Fruit fly (Drosophila melanogaster): Measurements from ENCODE around the gene CG42458.

Gene CG42458

dm6 chr3L:7437366-7437765, 13.7 kb downstream of the CG42458 start, which contains the start of gene CG14835:
Gene CG14835 (minus strand): TSS chr3L:7437466.
- no peak for TF ChIP-seq CG15710 (tag; optimal IDR thresholded peaks at IDR 0.05)
- TF ChIP-seq fd96Ca (GFP tag; IDR thresholded peaks at IDR 0.05), result no peak

DNA sequence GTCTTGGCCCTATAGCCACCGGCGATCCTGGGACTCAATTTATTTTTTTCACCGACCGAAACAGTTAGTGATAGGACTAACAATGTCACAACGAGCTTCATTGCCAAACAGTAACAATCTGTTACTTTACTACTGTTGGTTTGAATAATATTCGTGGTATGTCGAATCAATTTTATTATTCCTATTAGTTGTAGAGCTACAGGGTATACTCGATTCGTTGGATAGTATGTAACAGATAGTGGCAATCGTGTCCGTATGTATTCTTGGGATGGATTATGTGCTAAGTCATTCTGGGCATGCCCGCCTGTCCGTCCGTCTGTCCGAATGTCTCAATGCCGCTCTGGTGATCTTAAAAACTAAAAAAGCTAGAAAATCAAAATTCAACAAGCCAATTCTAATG, 15.7 kb downstream of the CG42458 start, which contains the start of gene sphinx1:
sphinx1 (minus strand) TSS at position 101 of the 400 bp plus-strand sequence.
- TF ChIP-seq CG17806 (tag; optimal IDR thresholded peaks at IDR 0.05) (no peak), CG13204 (GFP tag; optimal IDR thresholded peaks at IDR 0.05) (no peak), Snoo (tag; optimal IDR thresholded peaks at IDR 0.05) (no peak), gl (tag; optimal IDR thresholded peaks at IDR 0.05) (no peak), Pif1A (GFP tag; optimal IDR thresholded peaks at IDR 0.05) (no peak), CG8301 (tag; optimal IDR thresholded peaks at IDR 0.05) (no peak), rn (GFP tag; IDR thresholded peaks at IDR 0.05) (no peak), CG12605 (GFP tag; IDR thresholded peaks at IDR 0.05) (no peak), CG34367 (tag; optimal IDR thresholded peaks at IDR 0.05) (no peak), fd96Ca (GFP tag; IDR thresholded peaks at IDR 0.05) (no peak), CG14655 (GFP tag; optimal IDR thresholded peaks at IDR 0.05) (no peak), CG32121 (GFP tag; IDR thresholded peaks at IDR 0.05) (no peak), D1 (tag; optimal IDR thresholded peaks at IDR 0.05) (no peak), EcR (GFP tag; optimal IDR thresholded peaks at IDR 0.05) (no peak), CG9948 (tag; optimal IDR thresholded peaks at IDR 0.05) (no peak), CG8159 (tag; optimal IDR thresholded peaks at IDR 0.05) (no peak), CG10348 (GFP tag; IDR thresholded peaks at IDR 0.05) (no peak)

DNA sequence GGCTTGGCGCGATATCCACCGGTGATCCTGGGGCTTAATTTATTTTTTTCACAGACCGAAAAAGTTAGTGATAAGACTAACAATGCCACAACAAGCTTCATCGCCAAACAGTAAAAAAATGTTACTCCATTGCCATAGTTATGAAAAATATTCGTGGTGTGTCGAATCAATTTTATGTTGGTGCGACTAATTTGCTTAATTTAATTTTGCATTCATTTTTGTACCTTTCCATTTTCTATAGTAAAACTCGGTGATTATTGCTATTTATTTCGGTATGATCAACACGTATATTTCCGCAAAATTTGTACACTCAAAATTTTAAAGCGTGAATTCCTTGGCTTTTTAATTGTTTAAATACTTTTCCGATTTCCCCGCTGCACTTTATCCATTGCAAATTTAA, 17.0 kb downstream of the CG42458 start, which contains the start of gene sphinx2:
sphinx2 (minus strand) TSS at position 101 of the 400 bp plus-strand sequence.
- no peak for TF ChIP-seq CG13204 (GFP tag; optimal IDR thresholded peaks at IDR 0.05)
- no peak for TF ChIP-seq CG17806 (tag; optimal IDR thresholded peaks at IDR 0.05)
- TF ChIP-seq Pif1B (GFP tag; optimal IDR thresholded peaks at IDR 0.05), result no peak
- TF ChIP-seq CG12605 (GFP tag; IDR thresholded peaks at IDR 0.05), result no peak
- no peak for TF ChIP-seq Pif1A (GFP tag; optimal IDR thresholded peaks at IDR 0.05)
- no peak for TF ChIP-seq fd96Ca (GFP tag; IDR thresholded peaks at IDR 0.05)
- no peak for TF ChIP-seq CG10348 (GFP tag; IDR thresholded peaks at IDR 0.05)
- TF ChIP-seq Ets98B (GFP tag; IDR thresholded peaks at IDR 0.05), result no peak
- TF ChIP-seq CG32121 (GFP tag; IDR thresholded peaks at IDR 0.05), result no peak
- no peak for TF ChIP-seq CG9948 (tag; optimal IDR thresholded peaks at IDR 0.05)
- no peak for TF ChIP-seq EcR (GFP tag; optimal IDR thresholded peaks at IDR 0.05)
- no peak for TF ChIP-seq CG15710 (tag; optimal IDR thresholded peaks at IDR 0.05)
- no peak for TF ChIP-seq CG8301 (tag; optimal IDR thresholded peaks at IDR 0.05)
- no peak for TF ChIP-seq D1 (tag; optimal IDR thresholded peaks at IDR 0.05)
- TF ChIP-seq rn (GFP tag; IDR thresholded peaks at IDR 0.05), result no peak
- TF ChIP-seq CG4496 (GFP tag; IDR thresholded peaks at IDR 0.05), result no peak
- no peak for TF ChIP-seq CG8159 (tag; optimal IDR thresholded peaks at IDR 0.05)

DNA sequence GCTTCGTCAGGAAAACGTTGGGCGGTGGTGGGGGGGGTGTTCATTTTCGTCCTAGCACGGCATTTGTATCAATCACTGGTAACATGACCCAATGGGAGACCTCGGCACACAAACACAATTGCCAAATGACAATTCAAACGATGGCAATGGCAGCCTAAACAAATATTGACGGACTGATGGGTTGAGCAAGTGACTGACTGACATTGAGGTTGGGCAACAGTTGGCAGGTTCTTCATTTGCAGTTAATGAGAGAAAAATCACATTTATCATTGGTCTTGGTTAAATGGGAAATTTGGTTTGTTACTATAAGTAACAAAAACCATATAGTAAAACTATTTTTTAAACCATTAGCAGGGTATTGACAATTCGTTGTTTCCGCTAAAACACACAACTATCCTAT, 25.5 kb downstream of the CG42458 start:
- no peak for TF ChIP-seq CG15710 (tag; optimal IDR thresholded peaks at IDR 0.05)
- TF ChIP-seq Pif1A (GFP tag; optimal IDR thresholded peaks at IDR 0.05), result no peak
- TF ChIP-seq CG32121 (GFP tag; IDR thresholded peaks at IDR 0.05), result no peak
- TF ChIP-seq CG4496 (GFP tag; IDR thresholded peaks at IDR 0.05), result no peak
- TF ChIP-seq rn (GFP tag; IDR thresholded peaks at IDR 0.05), result no peak
- TF ChIP-seq fd96Ca (GFP tag; IDR thresholded peaks at IDR 0.05), result no peak
- no peak for TF ChIP-seq CG34367 (tag; optimal IDR thresholded peaks at IDR 0.05)
- no peak for TF ChIP-seq Snoo (tag; optimal IDR thresholded peaks at IDR 0.05)
- TF ChIP-seq CG14655 (GFP tag; optimal IDR thresholded peaks at IDR 0.05), result no peak
- TF ChIP-seq Pif1B (GFP tag; optimal IDR thresholded peaks at IDR 0.05), result no peak
- no peak for TF ChIP-seq Ets98B (GFP tag; IDR thresholded peaks at IDR 0.05)
- no peak for TF ChIP-seq CG10348 (GFP tag; IDR thresholded peaks at IDR 0.05)
- TF ChIP-seq gl (tag; optimal IDR thresholded peaks at IDR 0.05), result no peak
- TF ChIP-seq EcR (GFP tag; optimal IDR thresholded peaks at IDR 0.05), result no peak

dm6 chr3L:7450553-7450952, 26.9 kb downstream of the CG42458 start, which contains the start of gene CG33278:
Gene CG33278 (plus strand): TSS chr3L:7450853.
- TF ChIP-seq CG12605 (GFP tag; IDR thresholded peaks at IDR 0.05), result no peak
- TF ChIP-seq gl (tag; optimal IDR thresholded peaks at IDR 0.05), result no peak
- no peak for TF ChIP-seq CG8301 (tag; optimal IDR thresholded peaks at IDR 0.05)
- TF ChIP-seq CG17806 (tag; optimal IDR thresholded peaks at IDR 0.05), result no peak
- no peak for TF ChIP-seq CG32121 (GFP tag; IDR thresholded peaks at IDR 0.05)
- no peak for TF ChIP-seq fd96Ca (GFP tag; IDR thresholded peaks at IDR 0.05)
- TF ChIP-seq CG8159 (tag; optimal IDR thresholded peaks at IDR 0.05), result no peak
- TF ChIP-seq Snoo (tag; optimal IDR thresholded peaks at IDR 0.05), result no peak

DNA sequence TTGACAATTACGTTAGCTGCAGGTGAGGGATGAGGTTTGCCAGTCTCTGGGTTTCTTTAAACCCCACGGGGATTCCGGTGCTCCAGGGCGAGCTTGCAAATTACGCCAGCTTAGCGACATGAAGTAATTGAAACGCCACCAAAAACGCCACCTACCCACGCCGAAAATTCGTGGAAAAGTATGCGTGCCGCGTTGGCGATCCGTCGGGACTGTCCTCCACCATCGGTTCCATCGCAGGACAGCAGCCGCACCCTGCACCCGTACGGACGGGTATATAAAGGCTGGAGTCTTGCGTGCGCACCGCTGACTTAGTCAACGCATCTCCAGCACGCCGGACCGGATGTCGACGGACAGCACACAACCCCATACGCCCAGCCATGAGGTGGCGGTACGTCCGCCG, 32.2 kb downstream of the CG42458 start, which contains the start of gene ppk26:
ppk26 (plus strand) TSS at position 301 of the 400 bp plus-strand sequence.
- TF ChIP-seq rn (GFP tag; IDR thresholded peaks at IDR 0.05), result no peak
- TF ChIP-seq Ets98B (GFP tag; IDR thresholded peaks at IDR 0.05), result no peak
- TF ChIP-seq CG4496 (GFP tag; IDR thresholded peaks at IDR 0.05), result no peak

- TF ChIP-seq CG8159 (tag; optimal IDR thresholded peaks at IDR 0.05) (no peak), CG4496 (GFP tag; IDR thresholded peaks at IDR 0.05) (no peak), rn (GFP tag; IDR thresholded peaks at IDR 0.05) (no peak), CG14655 (GFP tag; optimal IDR thresholded peaks at IDR 0.05) (no peak), gl (tag; optimal IDR thresholded peaks at IDR 0.05) (no peak), EcR (GFP tag; optimal IDR thresholded peaks at IDR 0.05) (no peak), CG9948 (tag; optimal IDR thresholded peaks at IDR 0.05) (no peak), fd96Ca (GFP tag; IDR thresholded peaks at IDR 0.05) (no peak), Snoo (tag; optimal IDR thresholded peaks at IDR 0.05) (no peak), Pif1B (GFP tag; optimal IDR thresholded peaks at IDR 0.05) (no peak), Ets98B (GFP tag; IDR thresholded peaks at IDR 0.05) (no peak), CG34367 (tag; optimal IDR thresholded peaks at IDR 0.05) (no peak), Pif1A (GFP tag; optimal IDR thresholded peaks at IDR 0.05) (no peak)
Observed at dm6 chr3L:7465209-7465608, 41.6 kb downstream of the CG42458 start, which contains the start of the genes CG42660, CG42661 and Tsp66A. Gene CG42660 (plus strand): TSS chr3L:7465509. Gene CG42661 (plus strand): TSS chr3L:7465509. Gene Tsp66A (plus strand): TSS chr3L:7465509.

Data from whole organism, pupa.